Fruit fly (Drosophila melanogaster) whole organism, embryonic: ENCODE results near the gene CG31207.

ENCODE experiments used
- CG10147 ChIP-seq: fragments of 200-800 bp; sonication (Bioruptor generic); optimal IDR thresholded peaks from 2 replicates; lab custom pipeline; 2019; ENCODE audit warnings: missing biosample characterization, mild to moderate bottlenecking, missing genetic modification characterization, moderate library complexity
- CG10654 ChIP-seq: fragments of 200-800 bp; sonication (Bioruptor generic); optimal IDR thresholded peaks from 2 replicates; lab custom pipeline; 2016; ENCODE audit warnings: missing biosample characterization, missing genetic modification characterization
- CG10959 ChIP-seq: fragments of 200-800 bp; sonication (Bioruptor generic); IDR thresholded peaks from 2 replicates; pipeline ENCODE4 v1.3.6; 2022; ENCODE audit warnings: missing biosample characterization, missing genetic modification characterization
- CG11504 ChIP-seq: fragments of 200-800 bp; sonication (Bioruptor generic); optimal IDR thresholded peaks from 3 replicates; lab custom pipeline; 2019; ENCODE audit warnings: missing biosample characterization, mild to moderate bottlenecking, missing genetic modification characterization, moderate library complexity
- CG13296 ChIP-seq: fragments of 200-800 bp; sonication (Bioruptor generic); optimal IDR thresholded peaks from 3 replicates; lab custom pipeline; 2018; ENCODE audit warnings: missing biosample characterization, mild to moderate bottlenecking, missing genetic modification characterization
- CG13894 ChIP-seq: fragments of 200-800 bp; sonication (Bioruptor generic); optimal IDR thresholded peaks from 3 replicates; lab custom pipeline; 2018; ENCODE audit warnings: missing biosample characterization, mild to moderate bottlenecking, missing genetic modification characterization, moderate library complexity
- CG14441 ChIP-seq: fragments of 200-800 bp; sonication (Bioruptor generic); IDR thresholded peaks from 2 replicates; pipeline ENCODE4 v1.3.6; 2022; ENCODE audit warnings: missing biosample characterization, missing genetic modification characterization
- CG15601 ChIP-seq: fragments of 200-800 bp; sonication (Bioruptor generic); optimal IDR thresholded peaks from 3 replicates; lab custom pipeline; 2019; ENCODE audit warnings: missing biosample characterization, mild to moderate bottlenecking, missing genetic modification characterization, moderate library complexity
- CG17829 ChIP-seq: fragments of 200-800 bp; optimal IDR thresholded peaks from 2 replicates; lab custom pipeline; 2019; ENCODE audit warnings: missing biosample characterization, mild to moderate bottlenecking, missing genetic modification characterization, moderate library complexity
- CG2120 ChIP-seq: fragments of 200-800 bp; sonication (Bioruptor generic); optimal IDR thresholded peaks from 3 replicates; lab custom pipeline; 2016; ENCODE audit warnings: missing biosample characterization, missing genetic modification characterization
- CG2199 ChIP-seq: fragments of 200-800 bp; sonication (Bioruptor generic); IDR thresholded peaks from 3 replicates; pipeline ENCODE4 v1.3.6; 2022; ENCODE audit warnings: missing biosample characterization, missing genetic modification characterization
- CG34376 ChIP-seq: fragments of 200-800 bp; sonication (Bioruptor generic); optimal IDR thresholded peaks from 2 replicates; lab custom pipeline; 2018; ENCODE audit warnings: missing biosample characterization, mild to moderate bottlenecking, missing genetic modification characterization
- CG3726 ChIP-seq: fragments of 200-800 bp; sonication (Bioruptor generic); IDR thresholded peaks from 3 replicates; pipeline ENCODE4, ENCODE4 v1.3.6; 2022; ENCODE audit warnings: missing biosample characterization, missing genetic modification characterization
- CG4328 ChIP-seq: fragments of 200-800 bp; sonication (Bioruptor generic); optimal IDR thresholded peaks from 3 replicates; lab custom pipeline; 2017; ENCODE audit warnings: missing biosample characterization, missing genetic modification reagents, missing genetic modification characterization
- CG4854 ChIP-seq: fragments of 200-800 bp; sonication (Bioruptor generic); optimal IDR thresholded peaks from 2 replicates; lab custom pipeline; 2016; ENCODE audit warnings: missing biosample characterization, missing genetic modification characterization, inconsistent platforms
- CG6683 ChIP-seq: fragments of 200-800 bp; sonication (Bioruptor generic); optimal IDR thresholded peaks from 2 replicates; lab custom pipeline; 2017; ENCODE audit warnings: missing biosample characterization, mild to moderate bottlenecking, missing genetic modification characterization, missing genetic modification reagents
- CG8478 ChIP-seq: fragments of >200 bp; optimal IDR thresholded peaks from 2 replicates; lab custom pipeline; 2018
- CG9215 ChIP-seq: fragments of 200-800 bp; sonication (Bioruptor generic); IDR thresholded peaks from 2 replicates; pipeline ENCODE4 v1.3.6; 2022; ENCODE audit warnings: missing biosample characterization, missing genetic modification characterization
- Chrac-16 ChIP-seq: fragments of 200-800 bp; sonication (Bioruptor generic); optimal IDR thresholded peaks from 3 replicates; lab custom pipeline; 2016; ENCODE audit warnings: missing biosample characterization, missing genetic modification characterization
- D ChIP-seq, 2 experiments: fragments of 200-800 bp in 1 of 2; fragments of >200 bp in 1 of 2; sonication (Bioruptor generic) in 1 of 2; optimal IDR thresholded peaks; 2 replicates in 1 of 2; 3 replicates in 1 of 2; lab custom pipeline; 2017; ENCODE audit warnings: mild to moderate bottlenecking in 1 of 2, missing biosample characterization in 1 of 2, missing genetic modification characterization in 1 of 2, missing genetic modification reagents in 1 of 2
- Dek ChIP-seq: fragments of 200-800 bp; sonication (Bioruptor generic); optimal IDR thresholded peaks from 3 replicates; lab custom pipeline; 2019; ENCODE audit warnings: missing biosample characterization, mild to moderate bottlenecking, missing genetic modification characterization, moderate library complexity
- Dip3 ChIP-seq: fragments of 200-800 bp; sonication (Bioruptor generic); optimal IDR thresholded peaks from 3 replicates; lab custom pipeline; 2016; ENCODE audit warnings: missing biosample characterization, missing genetic modification characterization
- Dp ChIP-seq: fragments of 200-800 bp; sonication (Bioruptor generic); optimal IDR thresholded peaks from 2 replicates; lab custom pipeline; 2018; ENCODE audit warnings: missing biosample characterization, mild to moderate bottlenecking, missing genetic modification characterization, moderate library complexity
- Fer1 ChIP-seq: fragments of 200-800 bp; sonication (Bioruptor generic); optimal IDR thresholded peaks from 2 replicates; lab custom pipeline; 2017; ENCODE audit warnings: missing biosample characterization, mild to moderate bottlenecking, missing genetic modification characterization
- Hr78 ChIP-seq, 2 experiments: fragments of 200-800 bp in 1 of 2; fragments of >200 bp in 1 of 2; sonication (Bioruptor generic) in 1 of 2; optimal IDR thresholded peaks; 2 replicates each; lab custom pipeline; 2017 to 2019; ENCODE audit warnings: missing biosample characterization in 2 of 2, missing genetic modification characterization in 2 of 2, mild to moderate bottlenecking in 1 of 2, moderate library complexity in 1 of 2
- MBD-R2 ChIP-seq: fragments of 200-800 bp; sonication (Bioruptor generic); IDR thresholded peaks from 2 replicates; pipeline ENCODE4 v1.3.6; 2022; ENCODE audit warnings: missing biosample characterization, missing genetic modification characterization
- Oli ChIP-seq: fragments of 200-800 bp; sonication (Bioruptor generic); optimal IDR thresholded peaks from 2 replicates; lab custom pipeline; 2018; ENCODE audit warnings: missing biosample characterization, mild to moderate bottlenecking, missing genetic modification characterization, moderate library complexity
- Poxn ChIP-seq: fragments of 200-800 bp; sonication (Bioruptor generic); IDR thresholded peaks from 2 replicates; pipeline ENCODE4 v1.3.6; 2022; ENCODE audit warnings: missing biosample characterization, missing genetic modification characterization
- Ravus ChIP-seq: fragments of 200-800 bp; sonication (Bioruptor generic); IDR thresholded peaks from 2 replicates; pipeline ENCODE4 v1.3.6; 2022; ENCODE audit warnings: missing biosample characterization, missing genetic modification characterization
- Sox100B ChIP-seq: fragments of 200-800 bp; sonication (Bioruptor generic); optimal IDR thresholded peaks from 3 replicates; lab custom pipeline; 2018; ENCODE audit warnings: missing biosample characterization, mild to moderate bottlenecking, missing genetic modification characterization
- ac ChIP-seq: fragments of 200-800 bp; sonication (Bioruptor generic); optimal IDR thresholded peaks from 3 replicates; lab custom pipeline; 2017; ENCODE audit warnings: missing biosample characterization, mild to moderate bottlenecking, missing genetic modification characterization
- amos ChIP-seq: fragments of 200-800 bp; sonication (Bioruptor generic); IDR thresholded peaks from 2 replicates; pipeline ENCODE4 v1.3.6; 2022; ENCODE audit warnings: missing biosample characterization, missing genetic modification characterization; ENCODE audit not compliant: partially characterized antibody
- chif ChIP-seq, 2 experiments: fragments of 200-800 bp; sonication (Bioruptor generic); optimal IDR thresholded peaks; 3 replicates each; lab custom pipeline; 2016; ENCODE audit warnings: missing biosample characterization in 2 of 2, missing genetic modification characterization in 2 of 2
- chinmo ChIP-seq: fragments of 200-800 bp; sonication (Bioruptor generic); IDR thresholded peaks from 4 replicates; pipeline ENCODE4 v1.3.6; 2022; ENCODE audit warnings: missing biosample characterization, missing genetic modification characterization; ENCODE audit not compliant: partially characterized antibody
- crol ChIP-seq: fragments of 200-800 bp; sonication (Bioruptor generic); IDR thresholded peaks from 2 replicates; pipeline ENCODE4 v1.3.6; 2022; ENCODE audit warnings: missing biosample characterization, missing genetic modification characterization
- da ChIP-seq: fragments of 200-800 bp; sonication (Bioruptor generic); optimal IDR thresholded peaks from 2 replicates; lab custom pipeline; 2016; ENCODE audit warnings: missing biosample characterization, missing genetic modification characterization
- dan ChIP-seq: fragments of 200-800 bp; sonication (Bioruptor generic); IDR thresholded peaks from 2 replicates; pipeline ENCODE4 v1.3.6; 2022; ENCODE audit warnings: missing biosample characterization, missing genetic modification characterization
- eyg ChIP-seq: fragments of 200-800 bp; sonication (Bioruptor generic); optimal IDR thresholded peaks from 3 replicates; lab custom pipeline; 2016; ENCODE audit warnings: missing biosample characterization, missing genetic modification characterization
- gcm ChIP-seq: fragments of 200-800 bp; sonication (Bioruptor generic); optimal IDR thresholded peaks from 2 replicates; lab custom pipeline; 2019; ENCODE audit warnings: missing biosample characterization, mild to moderate bottlenecking, missing genetic modification characterization, moderate library complexity
- gem ChIP-seq: fragments of 200-800 bp; sonication (Bioruptor generic); optimal IDR thresholded peaks from 2 replicates; lab custom pipeline; 2019; ENCODE audit warnings: missing biosample characterization, mild to moderate bottlenecking, missing genetic modification characterization, moderate library complexity
- klu ChIP-seq: fragments of 200-800 bp; sonication (Bioruptor generic); IDR thresholded peaks from 2 replicates; pipeline ENCODE4 v1.3.6; 2022; ENCODE audit warnings: missing biosample characterization, missing genetic modification characterization
- maf-S ChIP-seq: fragments of 200-800 bp; sonication (Bioruptor generic); optimal IDR thresholded peaks from 2 replicates; lab custom pipeline; 2016; ENCODE audit warnings: missing biosample characterization, missing genetic modification characterization
- mld ChIP-seq: fragments of 200-800 bp; sonication (Bioruptor generic); IDR thresholded peaks from 3 replicates; pipeline ENCODE4 v1.3.6; 2022; ENCODE audit warnings: missing biosample characterization, missing genetic modification characterization; ENCODE audit not compliant: partially characterized antibody
- peb ChIP-seq: fragments of 200-800 bp; sonication (Bioruptor generic); IDR thresholded peaks from 2 replicates; pipeline ENCODE4 v1.3.6; 2022; ENCODE audit warnings: missing biosample characterization, missing genetic modification characterization
- sc ChIP-seq, 3 experiments: fragments of >200 bp in 2 of 3; fragments of 200-800 bp in 1 of 3; sonication (Bioruptor generic) in 1 of 3; optimal IDR thresholded peaks; 2 replicates in 2 of 3; 3 replicates in 1 of 3; lab custom pipeline; 2017; ENCODE audit warnings: mild to moderate bottlenecking in 1 of 3, missing biosample characterization in 1 of 3, missing genetic modification characterization in 1 of 3, missing genetic modification reagents in 1 of 3
- sob ChIP-seq: fragments of 200-800 bp; sonication (Bioruptor generic); IDR thresholded peaks from 2 replicates; pipeline ENCODE4 v1.3.6; 2022; ENCODE audit warnings: missing biosample characterization, missing genetic modification characterization
- twi ChIP-seq: fragments of 200-800 bp; optimal IDR thresholded peaks from 2 replicates; lab custom pipeline; 2019; ENCODE audit warnings: missing biosample characterization, mild to moderate bottlenecking, missing genetic modification characterization, moderate library complexity
- wor ChIP-seq: fragments of 200-800 bp; sonication (Bioruptor generic); IDR thresholded peaks from 2 replicates; pipeline ENCODE4 v1.3.6; 2022; ENCODE audit warnings: missing biosample characterization, missing genetic modification characterization

CG31207 gene

DNA sequence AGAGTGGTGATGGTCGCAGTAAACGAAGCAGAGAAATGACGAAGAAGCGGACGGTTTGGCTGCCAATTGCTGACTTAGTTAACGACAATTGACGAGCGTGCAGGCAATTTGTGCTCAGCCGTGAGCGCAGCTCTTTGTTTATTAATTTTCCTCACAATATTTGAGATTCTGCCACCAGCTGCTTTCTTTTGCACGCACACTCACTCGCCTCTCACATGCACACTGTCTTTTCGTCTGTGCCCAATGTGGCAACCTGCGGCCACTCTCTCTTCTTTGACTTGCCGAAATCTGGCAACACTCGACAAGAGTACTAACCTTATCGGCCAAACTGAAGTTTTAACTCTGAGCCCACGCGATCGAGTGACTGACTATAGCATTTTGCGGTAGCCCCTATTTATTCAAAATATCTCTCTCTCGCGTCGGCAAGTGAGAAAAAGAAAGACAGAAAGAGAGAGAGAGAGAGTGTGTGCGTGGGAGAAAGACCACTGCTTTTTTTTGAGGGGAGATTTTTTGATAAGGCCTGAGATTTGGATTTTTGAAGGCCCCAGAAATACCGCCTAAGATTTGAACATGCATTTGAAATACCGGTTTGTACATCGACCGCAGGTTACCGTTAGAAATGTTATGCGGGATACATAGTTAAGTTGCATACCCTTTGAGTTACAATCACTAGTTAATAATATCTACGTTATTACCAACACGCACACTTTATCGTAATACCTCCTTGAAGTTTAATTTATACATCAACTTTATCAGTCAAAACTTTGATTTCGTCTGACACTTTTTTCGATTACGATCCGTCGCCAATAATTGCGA, 13.8 kb upstream of the CG31207 start, which contains the start of gene Mvl (continued):
- TF ChIP-seq CG9215 (GFP tag; lab: Robert Waterston, UW): no peak
- TF ChIP-seq peb (GFP tag; lab: Robert Waterston, UW): no peak
- TF ChIP-seq CG10959 (GFP tag; lab: Robert Waterston, UW): no peak
- no peak for TF ChIP-seq sob (GFP tag; lab: Robert Waterston, UW)
- no peak for TF ChIP-seq Sox100B (GFP tag; lab: Kevin White, UChicago)
- TF ChIP-seq CG2120: no peak
- peak; percentile 89; the same call in 1 of the 4 replicates for TF ChIP-seq chinmo
- TF ChIP-seq Dp (GFP tag; lab: Kevin White, UChicago): peak; percentile 79
- no peak for TF ChIP-seq gem (tag; lab: Kevin White, UChicago)
- peak; percentile 96 for TF ChIP-seq CG13894
- TF ChIP-seq CG3726: no peak
- TF ChIP-seq gcm (GFP tag; lab: Kevin White, UChicago): peak; percentile 71
- no peak for TF ChIP-seq CG10147 (GFP tag; lab: Kevin White, UChicago)
- no peak for TF ChIP-seq Dip3 (GFP tag; lab: Kevin White, UChicago)
- no peak for TF ChIP-seq twi (tag; lab: Kevin White, UChicago)
- no peak for TF ChIP-seq CG4854 (GFP tag; lab: Kevin White, UChicago)
- no peak for TF ChIP-seq D (optimal IDR thresholded peaks at IDR 0.05; lab: Kevin White, UChicago)
- TF ChIP-seq D (GFP tag; optimal IDR thresholded peaks at IDR 0.05; lab: Kevin White, UChicago): no peak
- no peak for TF ChIP-seq Dek (tag; lab: Kevin White, UChicago)
- no peak for TF ChIP-seq CG6683
- TF ChIP-seq MBD-R2: peak; percentile 49; the same call in 1 of the 2 replicates
- no peak for TF ChIP-seq eyg (GFP tag; lab: Kevin White, UChicago)
- TF ChIP-seq CG8478: no peak
- no peak for TF ChIP-seq chif (GFP tag; optimal IDR thresholded peaks at IDR 0.05; lab: Kevin White, UChicago)
- no peak for TF ChIP-seq maf-S (GFP tag; lab: Kevin White, UChicago)
- no peak for TF ChIP-seq klu (GFP tag; lab: Robert Waterston, UW)
- no peak for TF ChIP-seq CG11504 (tag; lab: Kevin White, UChicago)
- no peak for TF ChIP-seq ac (GFP tag; lab: Kevin White, UChicago)
- TF ChIP-seq Hr78 (GFP tag; optimal IDR thresholded peaks at IDR 0.05; lab: Kevin White, UChicago): no peak
- no peak; the same call in 2 of the 3 replicates for TF ChIP-seq CG2199 (GFP tag; lab: Robert Waterston, UW)
- no peak for TF ChIP-seq mld (GFP tag; lab: Robert Waterston, UW)
- no peak for TF ChIP-seq Chrac-16 (GFP tag; lab: Kevin White, UChicago)
- TF ChIP-seq CG14441 (GFP tag; lab: Robert Waterston, UW): no peak
- TF ChIP-seq wor (GFP tag; lab: Robert Waterston, UW): no peak
- peak; percentile 20 for TF ChIP-seq CG15601 (tag; lab: Kevin White, UChicago)
- TF ChIP-seq CG4328 (GFP tag; lab: Kevin White, UChicago): no peak
- peak; percentile 29 for TF ChIP-seq Fer1 (GFP tag; lab: Kevin White, UChicago)
- TF ChIP-seq CG34376 (GFP tag; lab: Kevin White, UChicago): peak; percentile 65
- TF ChIP-seq Ravus (GFP tag; lab: Robert Waterston, UW): no peak; the same call in 1 of the 2 replicates
- peak; percentile 66 for TF ChIP-seq CG17829 (tag; lab: Kevin White, UChicago)
- TF ChIP-seq amos (GFP tag; lab: Robert Waterston, UW): peak; percentile 37
- TF ChIP-seq da (GFP tag; lab: Kevin White, UChicago): no peak
- no peak for TF ChIP-seq dan (GFP tag; lab: Robert Waterston, UW)
- no peak for TF ChIP-seq sc (optimal IDR thresholded peaks at IDR 0.05; lab: Kevin White, UChicago)
- no peak for TF ChIP-seq sc (GFP tag; optimal IDR thresholded peaks at IDR 0.05; lab: Kevin White, UChicago)
- TF ChIP-seq CG10654 (GFP tag; lab: Kevin White, UChicago): no peak
- no peak for TF ChIP-seq crol
- no peak for TF ChIP-seq Oli (tag; lab: Kevin White, UChicago)
- no peak for TF ChIP-seq Poxn
- no peak for TF ChIP-seq CG13296
